Fruit fly (Drosophila melanogaster): ENCODE data around the gene Got2.

Got2 gene

dm6 chr2L:1980708-1981339, 6.7 kb downstream of the Got2 start, which contains the start of the genes CG15356 and CG15362 (continued):
- TF ChIP-seq Abd-B (GFP tag; optimal IDR thresholded peaks at IDR 0.05) (peak; percentile 75), Hand (GFP tag; optimal IDR thresholded peaks at IDR 0.05) (no peak), dan (GFP tag; IDR thresholded peaks at IDR 0.05) (no peak), CG7745 (tag; optimal IDR thresholded peaks at IDR 0.05) (no peak), CG6175 (GFP tag; IDR thresholded peaks at IDR 0.05) (no peak), B-H1 (GFP tag; IDR thresholded peaks at IDR 0.05) (peak; percentile 12; the same call in 1 of the 3 replicates), CoRest (tag; optimal IDR thresholded peaks at IDR 0.05) (peak; percentile 46), zf30C (GFP tag; optimal IDR thresholded peaks at IDR 0.05) (no peak), BEAF-32 (GFP tag; optimal IDR thresholded peaks at IDR 0.05) (peak; percentile 98), luna (GFP tag; optimal IDR thresholded peaks at IDR 0.05) (no peak), Oaz (GFP tag; IDR thresholded peaks at IDR 0.05) (no peak), CG13894 (tag; optimal IDR thresholded peaks at IDR 0.05) (no peak), Camta (GFP tag; optimal IDR thresholded peaks at IDR 0.05) (peak; percentile 26), stwl (tag; optimal IDR thresholded peaks at IDR 0.05) (peak; percentile 68), CG9876 (GFP tag; optimal IDR thresholded peaks at IDR 0.05) (peak; percentile 19), CG6654 (GFP tag; optimal IDR thresholded peaks at IDR 0.05) (no peak), CG8765 (GFP tag; IDR thresholded peaks at IDR 0.05) (peak; percentile 41; the same call in 1 of the 2 replicates), kay (GFP tag; optimal IDR thresholded peaks at IDR 0.05) (no peak), chn (GFP tag; optimal IDR thresholded peaks at IDR 0.05) (peak; percentile 26), MTF-1 (GFP tag; optimal IDR thresholded peaks at IDR 0.05; ENCODE audit: borderline replicate concordance) (no peak), CG30403 (GFP tag; optimal IDR thresholded peaks at IDR 0.05) (peak; percentile 45), CG7839 (tag; optimal IDR thresholded peaks at IDR 0.05) (no peak), CG12769 (tag; optimal IDR thresholded peaks at IDR 0.05) (no peak), eyg (GFP tag; optimal IDR thresholded peaks at IDR 0.05) (no peak), CG16863 (GFP tag; optimal IDR thresholded peaks at IDR 0.05) (no peak), CG11695 (GFP tag; IDR thresholded peaks at IDR 0.05) (0 out of 3 replicates have a peak, but pooled peaks have one; percentile 20), btn (GFP tag; optimal IDR thresholded peaks at IDR 0.05) (no peak), Awh (GFP tag; IDR thresholded peaks at IDR 0.05) (no peak), Fer2 (tag; optimal IDR thresholded peaks at IDR 0.05) (peak; percentile 8), CG1832 (GFP tag; optimal IDR thresholded peaks at IDR 0.05) (no peak), HLHmδ (GFP tag; optimal IDR thresholded peaks at IDR 0.05) (no peak), nom (GFP tag; optimal IDR thresholded peaks at IDR 0.05) (no peak), CG9932 (GFP tag; IDR thresholded peaks at IDR 0.05) (peak; percentile 82), CG11247 (GFP tag; IDR thresholded peaks at IDR 0.05) (no peak), Elba2 (GFP tag; optimal IDR thresholded peaks at IDR 0.05) (peak; percentile 96), CG17802 (tag; optimal IDR thresholded peaks at IDR 0.05) (no peak), Atf-2 (GFP tag; optimal IDR thresholded peaks at IDR 0.05) (no peak), aop (GFP tag; IDR thresholded peaks at IDR 0.05) (no peak), ems (GFP tag; optimal IDR thresholded peaks at IDR 0.05) (peak; percentile 6), Dll (GFP tag; IDR thresholded peaks at IDR 0.05; ENCODE audit: partially characterized antibody) (peak; percentile 98), Lhr (GFP tag; optimal IDR thresholded peaks at IDR 0.05) (peak; percentile 9), CG12219 (GFP tag; optimal IDR thresholded peaks at IDR 0.05) (no peak), bowl (GFP tag; IDR thresholded peaks at IDR 0.05) (no peak), Atf3 (GFP tag; optimal IDR thresholded peaks at IDR 0.05) (no peak), Antp (GFP tag; optimal IDR thresholded peaks at IDR 0.05) (no peak), gro (GFP tag; optimal IDR thresholded peaks at IDR 0.05) (peak; percentile 9), sc (optimal IDR thresholded peaks at IDR 0.05) (no peak), sc (GFP tag; optimal IDR thresholded peaks at IDR 0.05) (no peak), D (optimal IDR thresholded peaks at IDR 0.05) (no peak), D (GFP tag; optimal IDR thresholded peaks at IDR 0.05) (no peak), phol (tag; optimal IDR thresholded peaks at IDR 0.05) (peak; percentile 61)

All from whole organism, embryonic.